Worm (Caenorhabditis elegans) whole organism, L2 larva: Measurements from ENCODE around the gene R03H10.4.

ENCODE experiments used
- C34F6.9 ChIP-seq: fragments of 150-350 bp; optimal IDR thresholded peaks from 2 replicates; lab custom pipeline; 2014; ENCODE audit warnings: missing biosample characterization, missing genetic modification characterization
- F13H6.1 ChIP-seq: sonication (generic microtip); optimal IDR thresholded peaks from 2 replicates; lab custom pipeline; 2016; ENCODE audit warnings: missing genetic modification characterization, missing compliant biosample characterization
- R02D3.7 ChIP-seq: fragments of 150-350 bp; optimal IDR thresholded peaks from 2 replicates; lab custom pipeline; 2014; ENCODE audit warnings: missing biosample characterization, missing genetic modification characterization
- Y55F3AM.14 ChIP-seq: fragments of 200-800 bp; sonication (Bioruptor generic); optimal IDR thresholded peaks from 2 replicates; lab custom pipeline; 2018; ENCODE audit warnings: mild to moderate bottlenecking, missing genetic modification characterization, missing compliant biosample characterization
- ZK546.5 ChIP-seq: sonication (generic microtip); optimal IDR thresholded peaks from 2 replicates; lab custom pipeline; 2017; ENCODE audit warnings: missing biosample characterization, missing genetic modification characterization
- alr-1 ChIP-seq: fragments of 150-350 bp; optimal IDR thresholded peaks from 2 replicates; lab custom pipeline; 2014; ENCODE audit warnings: missing biosample characterization, missing genetic modification characterization
- ama-1 ChIP-seq: fragments of 150-350 bp; optimal IDR thresholded peaks from 2 replicates; lab custom pipeline; 2018; ENCODE audit warnings: inconsistent platforms
- blmp-1 ChIP-seq: sonication (generic microtip); optimal IDR thresholded peaks from 2 replicates; lab custom pipeline; 2017; ENCODE audit warnings: missing genetic modification characterization, mild to moderate bottlenecking, missing compliant biosample characterization, antibody characterized with exemption, moderate library complexity; ENCODE audit not compliant: insufficient read depth
- ceh-82 ChIP-seq: fragments of 150-350 bp; optimal IDR thresholded peaks from 2 replicates; lab custom pipeline; 2014; ENCODE audit warnings: missing biosample characterization, missing genetic modification characterization
- crh-2 ChIP-seq: sonication (generic microtip); optimal IDR thresholded peaks from 2 replicates; lab custom pipeline; 2017; ENCODE audit warnings: missing biosample characterization, missing genetic modification characterization
- dmd-4 ChIP-seq: sonication (generic microtip); optimal IDR thresholded peaks from 2 replicates; lab custom pipeline; 2017; ENCODE audit warnings: missing biosample characterization, missing genetic modification characterization
- egl-27 ChIP-seq: sonication (generic microtip); optimal IDR thresholded peaks from 3 replicates; lab custom pipeline; 2017; ENCODE audit warnings: missing biosample characterization, missing genetic modification reagents, missing genetic modification characterization
- elt-3 ChIP-seq: sonication (generic microtip); optimal IDR thresholded peaks from 2 replicates; lab custom pipeline; 2017; ENCODE audit warnings: missing biosample characterization, missing genetic modification characterization
- fos-1 ChIP-seq: fragments of 150-350 bp; optimal IDR thresholded peaks from 2 replicates; lab custom pipeline; 2014; ENCODE audit warnings: missing biosample characterization, missing genetic modification characterization
- lin-11 ChIP-seq: fragments of 150-350 bp; sonication (generic microtip); optimal IDR thresholded peaks from 2 replicates; lab custom pipeline; 2014; ENCODE audit warnings: missing biosample characterization, missing genetic modification characterization, inconsistent platforms, mixed read lengths
- lin-13 ChIP-seq: fragments of 150-350 bp; optimal IDR thresholded peaks from 2 replicates; lab custom pipeline; 2014; ENCODE audit warnings: missing biosample characterization, missing genetic modification reagents, missing genetic modification characterization
- lin-39 ChIP-seq: fragments of 150-350 bp; optimal IDR thresholded peaks from 2 replicates; lab custom pipeline; 2014; ENCODE audit warnings: missing biosample characterization, missing genetic modification reagents, missing genetic modification characterization
- mab-5 ChIP-seq: fragments of 150-350 bp; optimal IDR thresholded peaks from 2 replicates; lab custom pipeline; 2014; ENCODE audit warnings: missing biosample characterization, missing genetic modification characterization
- mbf-1 ChIP-seq: sonication (generic microtip); optimal IDR thresholded peaks from 2 replicates; lab custom pipeline; 2017; ENCODE audit warnings: missing biosample characterization, missing genetic modification characterization
- mdl-1 ChIP-seq, 2 experiments: fragments of 150-350 bp in 1 of 2; sonication (generic microtip) in 1 of 2; optimal IDR thresholded peaks; 2 replicates each; lab custom pipeline; 2017; ENCODE audit warnings: missing biosample characterization in 2 of 2, missing genetic modification characterization in 2 of 2
- nhr-11 ChIP-seq: fragments of 150-350 bp; optimal IDR thresholded peaks from 2 replicates; lab custom pipeline; 2014; ENCODE audit warnings: missing biosample characterization, missing genetic modification characterization
- nhr-12 ChIP-seq: fragments of 150-350 bp; optimal IDR thresholded peaks from 2 replicates; lab custom pipeline; 2014; ENCODE audit warnings: missing biosample characterization, missing genetic modification characterization
- nhr-129 ChIP-seq: fragments of 150-350 bp; optimal IDR thresholded peaks from 2 replicates; lab custom pipeline; 2014; ENCODE audit warnings: missing biosample characterization, missing genetic modification characterization
- nhr-237 ChIP-seq: fragments of 150-350 bp; optimal IDR thresholded peaks from 2 replicates; lab custom pipeline; 2014; ENCODE audit warnings: missing biosample characterization, missing genetic modification characterization
- nhr-25 ChIP-seq: fragments of 150-350 bp; sonication (generic microtip); optimal IDR thresholded peaks from 3 replicates; lab custom pipeline; 2014; ENCODE audit warnings: missing biosample characterization, missing genetic modification characterization
- nhr-6 ChIP-seq: fragments of 150-350 bp; optimal IDR thresholded peaks from 2 replicates; lab custom pipeline; 2014; ENCODE audit warnings: missing biosample characterization, missing genetic modification characterization
- peb-1 ChIP-seq: fragments of 150-350 bp; optimal IDR thresholded peaks from 2 replicates; lab custom pipeline; 2014; ENCODE audit warnings: missing biosample characterization, missing genetic modification characterization
- skn-1 ChIP-seq: sonication (generic microtip); optimal IDR thresholded peaks from 2 replicates; lab custom pipeline; 2017; ENCODE audit warnings: missing biosample characterization, missing genetic modification characterization
- snpc-4 ChIP-seq: fragments of 150-350 bp; optimal IDR thresholded peaks from 2 replicates; lab custom pipeline; 2014; ENCODE audit warnings: missing biosample characterization, missing genetic modification characterization
- unc-39 ChIP-seq: fragments of 150-350 bp; optimal IDR thresholded peaks from 2 replicates; lab custom pipeline; 2014; ENCODE audit warnings: missing biosample characterization, missing genetic modification characterization
- unc-55 ChIP-seq: fragments of 150-350 bp; sonication (generic microtip); optimal IDR thresholded peaks from 3 replicates; lab custom pipeline; 2014; ENCODE audit warnings: missing biosample characterization, missing genetic modification reagents, missing genetic modification characterization
- zag-1 ChIP-seq: fragments of 150-350 bp; optimal IDR thresholded peaks from 2 replicates; lab custom pipeline; 2014; ENCODE audit warnings: missing biosample characterization, missing genetic modification characterization
- ztf-1 ChIP-seq: fragments of 200-800 bp; sonication (Bioruptor generic); conservative IDR thresholded peaks from 2 replicates; pipeline ENCODE4 v1.3.6; 2022; ENCODE audit warnings: missing genetic modification characterization, missing compliant biosample characterization

R03H10.4 gene

ce11 chrII:4186364-4186763 lies 18.1 kb upstream of the R03H10.4 start, which contains the start of gene cpna-1:
Gene cpna-1, plus strand, starts transcription at chrII:4186664.
- TF ChIP-seq R02D3.7 (tag; lab: Kevin White, UChicago) (no peak), egl-27 (tag; lab: Kevin White, UChicago) (no peak), mdl-1 (tag; optimal IDR thresholded peaks at IDR 0.05; lab: Kevin White, UChicago) (no peak), lin-13 (GFP tag; lab: Kevin White, UChicago) (no peak), lin-11 (no peak), zag-1 (no peak), ama-1 (lab: Kevin White, UChicago) (no peak), elt-3 (tag; lab: Kevin White, UChicago) (no peak), mbf-1 (tag; lab: Kevin White, UChicago) (no peak), unc-39 (tag; lab: Kevin White, UChicago) (no peak), F13H6.1 (tag; lab: Kevin White, UChicago) (no peak), peb-1 (tag; lab: Kevin White, UChicago) (no peak), blmp-1 (tag; lab: Kevin White, UChicago) (no peak)
- TF ChIP-seq, all 48 proteins: peak for 0

- TF ChIP-seq crh-2 (tag; lab: Kevin White, UChicago) (no peak), mbf-1 (tag; lab: Kevin White, UChicago) (no peak), F13H6.1 (tag; lab: Kevin White, UChicago) (peak; percentile 56), elt-3 (tag; lab: Kevin White, UChicago) (no peak), lin-13 (GFP tag; lab: Kevin White, UChicago) (no peak), C34F6.9 (tag; lab: Kevin White, UChicago) (peak; percentile 37), nhr-129 (peak; percentile 65)
Measured at ce11 chrII:4183979-4184378, 15.7 kb upstream of the R03H10.4 start.

- TF ChIP-seq dmd-4 (no peak), Y55F3AM.14 (no peak), alr-1 (tag; lab: Kevin White, UChicago) (no peak), peb-1 (tag; lab: Kevin White, UChicago) (no peak), nhr-12 (tag; lab: Kevin White, UChicago) (no peak), nhr-6 (tag; lab: Kevin White, UChicago) (no peak), snpc-4 (no peak), ama-1 (lab: Kevin White, UChicago) (no peak), ceh-82 (tag; lab: Kevin White, UChicago) (no peak), fos-1 (tag; lab: Kevin White, UChicago) (no peak), elt-3 (tag; lab: Kevin White, UChicago) (no peak), zag-1 (no peak), lin-11 (no peak), nhr-237 (tag; lab: Kevin White, UChicago) (no peak), mdl-1 (tag; optimal IDR thresholded peaks at IDR 0.05; lab: Kevin White, UChicago) (no peak)
- TF ChIP-seq, all 48 proteins: peak for 0
Measured at ce11 chrII:4182364-4182763, 14.1 kb upstream of the R03H10.4 start, which contains the start of gene R03H10.11. Gene R03H10.11, plus strand, starts transcription at chrII:4182664.

- no peak for TF ChIP-seq nhr-11 (tag; lab: Kevin White, UChicago)
- TF ChIP-seq lin-39 (tag; lab: Kevin White, UChicago): no peak
- no peak for TF ChIP-seq skn-1
- no peak for TF ChIP-seq alr-1 (tag; lab: Kevin White, UChicago)
Measured at ce11 chrII:4179897-4180296, 11.6 kb upstream of the R03H10.4 start, which contains the start of gene R03H10.1. Gene R03H10.1, plus strand, starts transcription at chrII:4180248.

ce11 chrII:4178838-4179237 lies 10.5 kb upstream of the R03H10.4 start, which contains the start of gene R03H10.7:
Gene R03H10.7, minus strand, starts transcription at chrII:4178938.
- TF ChIP-seq zag-1 (no peak), mab-5 (tag; lab: Kevin White, UChicago) (no peak), nhr-6 (tag; lab: Kevin White, UChicago) (no peak), egl-27 (tag; lab: Kevin White, UChicago) (no peak), unc-55 (no peak), nhr-12 (tag; lab: Kevin White, UChicago) (no peak), ama-1 (lab: Kevin White, UChicago) (no peak), ztf-1 (no peak), blmp-1 (tag; lab: Kevin White, UChicago) (no peak), ZK546.5 (no peak), ceh-82 (tag; lab: Kevin White, UChicago) (no peak), fos-1 (tag; lab: Kevin White, UChicago) (no peak), R02D3.7 (tag; lab: Kevin White, UChicago) (no peak), nhr-25 (tag; lab: Kevin White, UChicago) (no peak)
